Worm (Caenorhabditis elegans) whole organism, mixed stage, embryonic: ENCODE results near the gene srh-75.

Experiments
- M03D4.4 ChIP-seq: sonication (generic microtip); optimal IDR thresholded peaks from 2 replicates; lab custom pipeline; 2017; ENCODE audit warnings: mild to moderate bottlenecking, missing genetic modification characterization, missing compliant biosample characterization
- bed-3 ChIP-seq: fragments of 200-800 bp; sonication (Bioruptor generic); optimal IDR thresholded peaks from 3 replicates; lab custom pipeline; 2018; ENCODE audit warnings: mild to moderate bottlenecking, missing genetic modification characterization, moderate library complexity, missing compliant biosample characterization
- blmp-1 ChIP-seq: fragments of 150-350 bp; optimal IDR thresholded peaks from 2 replicates; lab custom pipeline; 2014; ENCODE audit warnings: missing biosample characterization, missing genetic modification characterization
- ceh-39 ChIP-seq: fragments of 150-350 bp; optimal IDR thresholded peaks from 2 replicates; lab custom pipeline; 2014; ENCODE audit warnings: missing biosample characterization, missing genetic modification characterization
- ceh-43 ChIP-seq: fragments of 200-800 bp; sonication (Bioruptor generic); optimal IDR thresholded peaks from 2 replicates; lab custom pipeline; 2018; ENCODE audit warnings: mild to moderate bottlenecking, missing genetic modification characterization, moderate library complexity, missing compliant biosample characterization
- ceh-83 ChIP-seq: fragments of 200-800 bp; sonication (Bioruptor generic); optimal IDR thresholded peaks from 2 replicates; lab custom pipeline; 2018; ENCODE audit warnings: mild to moderate bottlenecking, missing genetic modification characterization, missing compliant biosample characterization
- ces-1 ChIP-seq: fragments of 150-350 bp; optimal IDR thresholded peaks from 2 replicates; lab custom pipeline; 2014; ENCODE audit warnings: missing biosample characterization, missing genetic modification reagents, missing genetic modification characterization
- cnd-1 ChIP-seq: fragments of 200-800 bp; sonication (Bioruptor generic); optimal IDR thresholded peaks from 2 replicates; lab custom pipeline; 2018; ENCODE audit warnings: mild to moderate bottlenecking, missing genetic modification characterization, missing compliant biosample characterization
- drap-1 ChIP-seq: fragments of 200-800 bp; sonication (Bioruptor generic); optimal IDR thresholded peaks from 3 replicates; lab custom pipeline; 2018; ENCODE audit warnings: mild to moderate bottlenecking, missing genetic modification characterization, missing compliant biosample characterization
- elt-3 ChIP-seq: fragments of 150-350 bp; optimal IDR thresholded peaks from 2 replicates; lab custom pipeline; 2014; ENCODE audit warnings: missing biosample characterization, missing genetic modification characterization
- flh-1 ChIP-seq: fragments of 200-800 bp; sonication (Bioruptor generic); optimal IDR thresholded peaks from 2 replicates; lab custom pipeline; 2018; ENCODE audit warnings: mild to moderate bottlenecking, missing genetic modification characterization, moderate library complexity, missing compliant biosample characterization
- ham-2 ChIP-seq: fragments of 200-800 bp; sonication (Bioruptor generic); optimal IDR thresholded peaks from 2 replicates; lab custom pipeline; 2018; ENCODE audit warnings: mild to moderate bottlenecking, missing genetic modification characterization, missing compliant biosample characterization
- hlh-1 ChIP-seq: fragments of 150-350 bp; optimal IDR thresholded peaks from 2 replicates; lab custom pipeline; 2014; ENCODE audit warnings: missing biosample characterization, missing genetic modification reagents, missing genetic modification characterization
- lin-13 ChIP-seq: fragments of 150-350 bp; optimal IDR thresholded peaks from 2 replicates; lab custom pipeline; 2014; ENCODE audit warnings: missing biosample characterization, missing genetic modification characterization
- lin-32 ChIP-seq: fragments of 200-800 bp; sonication (Bioruptor generic); optimal IDR thresholded peaks from 2 replicates; lab custom pipeline; 2018; ENCODE audit warnings: mild to moderate bottlenecking, missing genetic modification characterization, missing compliant biosample characterization
- lsy-2 ChIP-seq: fragments of 150-350 bp; optimal IDR thresholded peaks from 2 replicates; lab custom pipeline; 2014; ENCODE audit warnings: missing biosample characterization, missing genetic modification characterization
- mab-5 ChIP-seq: fragments of 150-350 bp; optimal IDR thresholded peaks from 2 replicates; lab custom pipeline; 2014; ENCODE audit warnings: missing biosample characterization, missing genetic modification characterization
- mep-1 ChIP-seq: fragments of 150-350 bp; optimal IDR thresholded peaks from 2 replicates; lab custom pipeline; 2017; ENCODE audit warnings: missing biosample characterization, missing genetic modification reagents, missing genetic modification characterization, inconsistent platforms
- mls-2 ChIP-seq: sonication (generic microtip); optimal IDR thresholded peaks from 2 replicates; lab custom pipeline; 2016; ENCODE audit warnings: mild to moderate bottlenecking, missing genetic modification characterization, moderate library complexity, missing compliant biosample characterization
- nhr-12 ChIP-seq: fragments of 150-350 bp; optimal IDR thresholded peaks from 2 replicates; lab custom pipeline; 2014; ENCODE audit warnings: missing biosample characterization, missing genetic modification characterization
- nhr-237 ChIP-seq: fragments of 150-350 bp; optimal IDR thresholded peaks from 2 replicates; lab custom pipeline; 2014; ENCODE audit warnings: missing biosample characterization, missing genetic modification characterization
- nhr-76 ChIP-seq: sonication (generic microtip); optimal IDR thresholded peaks from 2 replicates; lab custom pipeline; 2017; ENCODE audit warnings: missing biosample characterization, missing genetic modification characterization
- pha-4 ChIP-seq: fragments of 150-350 bp; optimal IDR thresholded peaks from 2 replicates; lab custom pipeline; 2018; ENCODE audit warnings: missing biosample characterization, missing genetic modification reagents, missing genetic modification characterization
- sem-2 ChIP-seq: fragments of 200-800 bp; sonication (Bioruptor generic); optimal IDR thresholded peaks from 2 replicates; lab custom pipeline; 2018; ENCODE audit warnings: mild to moderate bottlenecking, missing genetic modification characterization, missing compliant biosample characterization
- snpc-4 ChIP-seq: fragments of 150-350 bp; optimal IDR thresholded peaks from 2 replicates; lab custom pipeline; 2014; ENCODE audit warnings: missing biosample characterization, missing genetic modification characterization
- sptf-1 ChIP-seq: sonication (generic microtip); optimal IDR thresholded peaks from 2 replicates; lab custom pipeline; 2017; ENCODE audit warnings: mild to moderate bottlenecking, missing genetic modification characterization, moderate library complexity, missing compliant biosample characterization
- unc-39 ChIP-seq: fragments of 150-350 bp; optimal IDR thresholded peaks from 2 replicates; lab custom pipeline; 2014; ENCODE audit warnings: missing biosample characterization, missing genetic modification characterization
- unc-62 ChIP-seq: fragments of 150-350 bp; optimal IDR thresholded peaks from 2 replicates; lab custom pipeline; 2014; ENCODE audit warnings: missing biosample characterization, missing genetic modification reagents, missing genetic modification characterization
- zip-8 ChIP-seq: fragments of 150-350 bp; optimal IDR thresholded peaks from 2 replicates; lab custom pipeline; 2014; ENCODE audit warnings: missing biosample characterization, missing genetic modification characterization
- ztf-11 ChIP-seq: fragments of 150-350 bp; optimal IDR thresholded peaks from 2 replicates; lab custom pipeline; 2014; ENCODE audit warnings: missing biosample characterization, missing genetic modification characterization

The srh-75 gene

ce11 chrV:11029309-11029708 lies 27.6 kb downstream of the srh-75 start:
- TF ChIP-seq cnd-1 (tag; lab: Kevin White, UChicago), result peak; percentile 32
- TF ChIP-seq ceh-83 (GFP tag; lab: Kevin White, UChicago), result no peak
- TF ChIP-seq hlh-1, result peak; percentile 3
- no peak for TF ChIP-seq lin-13 (tag; lab: Kevin White, UChicago)
- no peak for TF ChIP-seq zip-8 (tag; lab: Kevin White, UChicago)
- TF ChIP-seq lsy-2 (tag; lab: Kevin White, UChicago), result peak; percentile 16
- no peak for TF ChIP-seq elt-3 (tag; lab: Kevin White, UChicago)
- TF ChIP-seq ztf-11, result no peak
- no peak for TF ChIP-seq nhr-12 (tag; lab: Kevin White, UChicago)
- TF ChIP-seq ces-1 (GFP tag; lab: Kevin White, UChicago), result peak; percentile 25
- TF ChIP-seq nhr-237, result peak; percentile 49
- TF ChIP-seq ceh-39, result no peak
- TF ChIP-seq pha-4 (tag; lab: Kevin White, UChicago), result no peak
- TF ChIP-seq ceh-43, result no peak
- peak; percentile 4 for TF ChIP-seq lin-32 (GFP tag; lab: Kevin White, UChicago)
- TF ChIP-seq blmp-1 (tag; lab: Kevin White, UChicago), result no peak
- TF ChIP-seq sptf-1 (tag; lab: Kevin White, UChicago), result peak; percentile 66
- TF ChIP-seq mep-1 (tag; lab: Kevin White, UChicago), result no peak

ce11 chrV:11027740-11028139 lies 29.2 kb downstream of the srh-75 start:
- TF ChIP-seq ceh-43, result no peak
- TF ChIP-seq M03D4.4 (tag; lab: Kevin White, UChicago), result no peak
- TF ChIP-seq nhr-237, result no peak
- no peak for TF ChIP-seq bed-3 (GFP tag; lab: Kevin White, UChicago)
- no peak for TF ChIP-seq ham-2 (GFP tag; lab: Kevin White, UChicago)
- TF ChIP-seq ceh-83 (GFP tag; lab: Kevin White, UChicago), result no peak
- TF ChIP-seq sptf-1 (tag; lab: Kevin White, UChicago), result no peak
- TF ChIP-seq hlh-1, result no peak
- no peak for TF ChIP-seq sem-2 (GFP tag; lab: Kevin White, UChicago)
- TF ChIP-seq nhr-12 (tag; lab: Kevin White, UChicago), result no peak
- no peak for TF ChIP-seq pha-4 (tag; lab: Kevin White, UChicago)
- TF ChIP-seq lsy-2 (tag; lab: Kevin White, UChicago), result no peak
- TF ChIP-seq mab-5 (tag; lab: Kevin White, UChicago), result no peak
- TF ChIP-seq lin-32 (GFP tag; lab: Kevin White, UChicago), result no peak
- TF ChIP-seq unc-62 (GFP tag; lab: Kevin White, UChicago), result no peak
- TF ChIP-seq elt-3 (tag; lab: Kevin White, UChicago), result no peak

- TF ChIP-seq lin-32 (GFP tag; lab: Kevin White, UChicago) (no peak), unc-39 (tag; lab: Kevin White, UChicago) (no peak), ceh-43 (no peak), ham-2 (GFP tag; lab: Kevin White, UChicago) (no peak), mab-5 (tag; lab: Kevin White, UChicago) (no peak), nhr-76 (tag; lab: Kevin White, UChicago) (no peak), ceh-83 (GFP tag; lab: Kevin White, UChicago) (no peak), hlh-1 (no peak), mls-2 (tag; lab: Kevin White, UChicago) (no peak), lin-13 (tag; lab: Kevin White, UChicago) (no peak), bed-3 (GFP tag; lab: Kevin White, UChicago) (no peak), M03D4.4 (tag; lab: Kevin White, UChicago) (no peak), snpc-4 (tag; lab: Kevin White, UChicago) (no peak), mep-1 (tag; lab: Kevin White, UChicago) (no peak), pha-4 (tag; lab: Kevin White, UChicago) (no peak), ces-1 (GFP tag; lab: Kevin White, UChicago) (no peak)
Measured at ce11 chrV:11022817-11023216, 34.1 kb downstream of the srh-75 start, which contains the start of the genes C13G3.12 and hot-6. TSS of gene C13G3.12 (minus strand) at chrV:11022917. TSS of gene hot-6 (minus strand) at chrV:11022937.

ce11 chrV:11016846-11017553 lies 39.9 kb downstream of the srh-75 start:
- TF ChIP-seq ceh-83 (GFP tag; lab: Kevin White, UChicago) (no peak), elt-3 (tag; lab: Kevin White, UChicago) (no peak), snpc-4 (tag; lab: Kevin White, UChicago) (no peak), bed-3 (GFP tag; lab: Kevin White, UChicago) (no peak), blmp-1 (tag; lab: Kevin White, UChicago) (no peak), flh-1 (GFP tag; lab: Kevin White, UChicago) (no peak), ham-2 (GFP tag; lab: Kevin White, UChicago) (no peak), drap-1 (no peak), unc-62 (GFP tag; lab: Kevin White, UChicago) (no peak), ces-1 (GFP tag; lab: Kevin White, UChicago) (no peak), nhr-76 (tag; lab: Kevin White, UChicago) (no peak)
- TF ChIP-seq, all 35 proteins: peak for 0
